Fruit fly (Drosophila melanogaster): Measurements from ENCODE around the gene Burs.

Burs gene

dm6 chr3R:21782295-21782922, 13.1 kb downstream of the Burs start, which contains the start of gene tsl (continued):
- TF ChIP-seq Dfd (GFP tag; optimal IDR thresholded peaks at IDR 0.05), result no peak
- no peak for TF ChIP-seq gem (tag; optimal IDR thresholded peaks at IDR 0.05)
- no peak for TF ChIP-seq Eip74EF (GFP tag; optimal IDR thresholded peaks at IDR 0.05)
- TF ChIP-seq CG15696 (tag; optimal IDR thresholded peaks at IDR 0.05), result no peak
- TF ChIP-seq D19A (tag; optimal IDR thresholded peaks at IDR 0.05), result no peak
- no peak for TF ChIP-seq CG11723 (GFP tag; optimal IDR thresholded peaks at IDR 0.05)
- TF ChIP-seq ssp (GFP tag; IDR thresholded peaks at IDR 0.05), result no peak
- TF ChIP-seq sim (GFP tag; IDR thresholded peaks at IDR 0.05), result no peak
- TF ChIP-seq Med (GFP tag), result peak; percentile 61
- peak; percentile 34 for TF ChIP-seq nom (GFP tag; optimal IDR thresholded peaks at IDR 0.05)
- peak; percentile 18 for TF ChIP-seq Blimp-1 (GFP tag; optimal IDR thresholded peaks at IDR 0.05)
- TF ChIP-seq CG18011 (GFP tag; optimal IDR thresholded peaks at IDR 0.05), result no peak
- no peak for TF ChIP-seq CG31365 (tag; optimal IDR thresholded peaks at IDR 0.05)
- peak; percentile 87 for TF ChIP-seq CG2199 (GFP tag; IDR thresholded peaks at IDR 0.05)
- no peak for TF ChIP-seq Hmr (GFP tag; optimal IDR thresholded peaks at IDR 0.05)
- TF ChIP-seq sens-2 (GFP tag; IDR thresholded peaks at IDR 0.05), result no peak
- TF ChIP-seq Bgb (GFP tag; IDR thresholded peaks at IDR 0.05; ENCODE audit: partially characterized antibody), result peak; percentile 15; the same call in 1 of the 2 replicates
- TF ChIP-seq Asciz (GFP tag; optimal IDR thresholded peaks at IDR 0.05), result no peak
- peak; percentile 5 for TF ChIP-seq gsb-n (tag; optimal IDR thresholded peaks at IDR 0.05)
- no peak for TF ChIP-seq br (optimal IDR thresholded peaks at IDR 0.05)
- peak; percentile 37; the same call in 1 of the 3 replicates for TF ChIP-seq z (GFP tag; IDR thresholded peaks at IDR 0.05)
- no peak for TF ChIP-seq CG5953 (GFP tag; IDR thresholded peaks at IDR 0.05)
- no peak for TF ChIP-seq Ptx1 (GFP tag; IDR thresholded peaks at IDR 0.05)
- peak; percentile 74 for TF ChIP-seq Jarid2 (GFP tag; optimal IDR thresholded peaks at IDR 0.05)
- TF ChIP-seq danr (GFP tag; IDR thresholded peaks at IDR 0.05), result no peak
- TF ChIP-seq Hr78 (GFP tag; optimal IDR thresholded peaks at IDR 0.05), result peak in 1 of 2 experiments; percentile 95
- TF ChIP-seq Nf-YA (GFP tag; IDR thresholded peaks at IDR 0.05), result no peak
- TF ChIP-seq kni (GFP tag; optimal IDR thresholded peaks at IDR 0.05), result no peak
- TF ChIP-seq usp (GFP tag; optimal IDR thresholded peaks at IDR 0.05), result no peak
- TF ChIP-seq Ssrp (tag; optimal IDR thresholded peaks at IDR 0.05), result no peak
- TF ChIP-seq Dip3 (GFP tag; optimal IDR thresholded peaks at IDR 0.05), result no peak
- TF ChIP-seq Adf1 (GFP tag; IDR thresholded peaks at IDR 0.05), result peak; percentile 9; the same call in 1 of the 2 replicates
- no peak for TF ChIP-seq dpn (GFP tag; optimal IDR thresholded peaks at IDR 0.05)
- peak; percentile 41; the same call in 1 of the 2 replicates for TF ChIP-seq vvl (GFP tag; IDR thresholded peaks at IDR 0.05)
- no peak for TF ChIP-seq CG32767 (GFP tag; IDR thresholded peaks at IDR 0.05)
- no peak for TF ChIP-seq TFAM (GFP tag; optimal IDR thresholded peaks at IDR 0.05)
- no peak for TF ChIP-seq unc-4 (GFP tag; IDR thresholded peaks at IDR 0.05; ENCODE audit: partially characterized antibody)
- no peak for TF ChIP-seq CG3407 (GFP tag; optimal IDR thresholded peaks at IDR 0.05)
- no peak for TF ChIP-seq CG13424 (tag; optimal IDR thresholded peaks at IDR 0.05)
- TF ChIP-seq CG16813 (GFP tag; IDR thresholded peaks at IDR 0.05; ENCODE audit: partially characterized antibody), result no peak
- TF ChIP-seq Pdp1 (GFP tag; optimal IDR thresholded peaks at IDR 0.05), result no peak
- TF ChIP-seq Sry-δ (GFP tag; optimal IDR thresholded peaks at IDR 0.05), result no peak
- no peak for TF ChIP-seq CG14667 (GFP tag; IDR thresholded peaks at IDR 0.05)
- no peak for TF ChIP-seq Dref (GFP tag; IDR thresholded peaks at IDR 0.05)
- no peak for TF ChIP-seq corto (GFP tag; optimal IDR thresholded peaks at IDR 0.05)
- TF ChIP-seq ap (GFP tag; IDR thresholded peaks at IDR 0.05), result no peak
- no peak for TF ChIP-seq shn (GFP tag; optimal IDR thresholded peaks at IDR 0.05)
- TF ChIP-seq CG10267 (tag; optimal IDR thresholded peaks at IDR 0.05), result no peak
- TF ChIP-seq CG13287 (GFP tag; IDR thresholded peaks at IDR 0.05; ENCODE audit: partially characterized antibody), result peak; percentile 11; the same call in 1 of the 2 replicates
